Worm (Caenorhabditis elegans) whole organism, L2 larva: ENCODE data around the gene cec-3.

Source experiments
- F13H6.1 ChIP-seq: sonication (generic microtip); optimal IDR thresholded peaks from 2 replicates; lab custom pipeline; 2016; ENCODE audit warnings: missing genetic modification characterization, missing compliant biosample characterization
- Y55F3AM.14 ChIP-seq: fragments of 200-800 bp; sonication (Bioruptor generic); optimal IDR thresholded peaks from 2 replicates; lab custom pipeline; 2018; ENCODE audit warnings: mild to moderate bottlenecking, missing genetic modification characterization, missing compliant biosample characterization
- ZK546.5 ChIP-seq: sonication (generic microtip); optimal IDR thresholded peaks from 2 replicates; lab custom pipeline; 2017; ENCODE audit warnings: missing biosample characterization, missing genetic modification characterization
- alr-1 ChIP-seq: fragments of 150-350 bp; optimal IDR thresholded peaks from 2 replicates; lab custom pipeline; 2014; ENCODE audit warnings: missing biosample characterization, missing genetic modification characterization
- aly-2 ChIP-seq: fragments of 150-350 bp; optimal IDR thresholded peaks from 2 replicates; lab custom pipeline; 2014; ENCODE audit warnings: missing biosample characterization, missing genetic modification characterization
- blmp-1 ChIP-seq: sonication (generic microtip); optimal IDR thresholded peaks from 2 replicates; lab custom pipeline; 2017; ENCODE audit warnings: missing genetic modification characterization, mild to moderate bottlenecking, missing compliant biosample characterization, antibody characterized with exemption, moderate library complexity; ENCODE audit not compliant: insufficient read depth
- ceh-16 ChIP-seq: fragments of 150-350 bp; optimal IDR thresholded peaks from 2 replicates; lab custom pipeline; 2014; ENCODE audit warnings: missing biosample characterization, missing genetic modification characterization
- ceh-82 ChIP-seq: fragments of 150-350 bp; optimal IDR thresholded peaks from 2 replicates; lab custom pipeline; 2014; ENCODE audit warnings: missing biosample characterization, missing genetic modification characterization
- crh-2 ChIP-seq: sonication (generic microtip); optimal IDR thresholded peaks from 2 replicates; lab custom pipeline; 2017; ENCODE audit warnings: missing biosample characterization, missing genetic modification characterization
- dmd-4 ChIP-seq: sonication (generic microtip); optimal IDR thresholded peaks from 2 replicates; lab custom pipeline; 2017; ENCODE audit warnings: missing biosample characterization, missing genetic modification characterization
- elt-1 ChIP-seq: fragments of 150-350 bp; optimal IDR thresholded peaks from 2 replicates; lab custom pipeline; 2014; ENCODE audit warnings: missing biosample characterization, missing genetic modification characterization
- fos-1 ChIP-seq: fragments of 150-350 bp; optimal IDR thresholded peaks from 2 replicates; lab custom pipeline; 2014; ENCODE audit warnings: missing biosample characterization, missing genetic modification characterization
- lin-11 ChIP-seq: fragments of 150-350 bp; sonication (generic microtip); optimal IDR thresholded peaks from 2 replicates; lab custom pipeline; 2014; ENCODE audit warnings: missing biosample characterization, missing genetic modification characterization, inconsistent platforms, mixed read lengths
- lin-39 ChIP-seq: fragments of 150-350 bp; optimal IDR thresholded peaks from 2 replicates; lab custom pipeline; 2014; ENCODE audit warnings: missing biosample characterization, missing genetic modification reagents, missing genetic modification characterization
- lsy-2 ChIP-seq, 2 experiments: fragments of 150-350 bp in 1 of 2; sonication (generic microtip) in 1 of 2; optimal IDR thresholded peaks; 2 replicates each; lab custom pipeline; 2014 to 2017; ENCODE audit warnings: missing biosample characterization in 2 of 2, missing genetic modification characterization in 2 of 2
- mab-5 ChIP-seq: fragments of 150-350 bp; optimal IDR thresholded peaks from 2 replicates; lab custom pipeline; 2014; ENCODE audit warnings: missing biosample characterization, missing genetic modification characterization
- mbf-1 ChIP-seq: sonication (generic microtip); optimal IDR thresholded peaks from 2 replicates; lab custom pipeline; 2017; ENCODE audit warnings: missing biosample characterization, missing genetic modification characterization
- mdl-1 ChIP-seq, 2 experiments: fragments of 150-350 bp in 1 of 2; sonication (generic microtip) in 1 of 2; optimal IDR thresholded peaks; 2 replicates each; lab custom pipeline; 2017; ENCODE audit warnings: missing biosample characterization in 2 of 2, missing genetic modification characterization in 2 of 2
- nhr-11 ChIP-seq: fragments of 150-350 bp; optimal IDR thresholded peaks from 2 replicates; lab custom pipeline; 2014; ENCODE audit warnings: missing biosample characterization, missing genetic modification characterization
- nhr-12 ChIP-seq: fragments of 150-350 bp; optimal IDR thresholded peaks from 2 replicates; lab custom pipeline; 2014; ENCODE audit warnings: missing biosample characterization, missing genetic modification characterization
- nhr-129 ChIP-seq: fragments of 150-350 bp; optimal IDR thresholded peaks from 2 replicates; lab custom pipeline; 2014; ENCODE audit warnings: missing biosample characterization, missing genetic modification characterization
- nhr-23 ChIP-seq: fragments of 150-350 bp; optimal IDR thresholded peaks from 2 replicates; lab custom pipeline; 2014; ENCODE audit warnings: missing biosample characterization, missing genetic modification reagents, missing genetic modification characterization
- nhr-237 ChIP-seq: fragments of 150-350 bp; optimal IDR thresholded peaks from 2 replicates; lab custom pipeline; 2014; ENCODE audit warnings: missing biosample characterization, missing genetic modification characterization
- nhr-25 ChIP-seq: fragments of 150-350 bp; sonication (generic microtip); optimal IDR thresholded peaks from 3 replicates; lab custom pipeline; 2014; ENCODE audit warnings: missing biosample characterization, missing genetic modification characterization
- nhr-6 ChIP-seq: fragments of 150-350 bp; optimal IDR thresholded peaks from 2 replicates; lab custom pipeline; 2014; ENCODE audit warnings: missing biosample characterization, missing genetic modification characterization
- peb-1 ChIP-seq: fragments of 150-350 bp; optimal IDR thresholded peaks from 2 replicates; lab custom pipeline; 2014; ENCODE audit warnings: missing biosample characterization, missing genetic modification characterization
- sem-4 ChIP-seq: fragments of 150-350 bp; optimal IDR thresholded peaks from 2 replicates; lab custom pipeline; 2014; ENCODE audit warnings: missing biosample characterization, missing genetic modification reagents, missing genetic modification characterization
- sma-3 ChIP-seq: sonication (generic microtip); optimal IDR thresholded peaks from 2 replicates; lab custom pipeline; 2016; ENCODE audit warnings: missing genetic modification reagents, missing genetic modification characterization, missing compliant biosample characterization
- sma-9 ChIP-seq, 2 experiments: fragments of 150-350 bp in 1 of 2; sonication (generic microtip) in 1 of 2; optimal IDR thresholded peaks; 2 replicates each; lab custom pipeline; 2014 to 2016; ENCODE audit warnings: missing genetic modification characterization in 2 of 2, mild to moderate bottlenecking in 1 of 2, missing biosample characterization in 1 of 2, missing compliant biosample characterization in 1 of 2, missing genetic modification reagents in 1 of 2, moderate library complexity in 1 of 2
- snpc-4 ChIP-seq: fragments of 150-350 bp; optimal IDR thresholded peaks from 2 replicates; lab custom pipeline; 2014; ENCODE audit warnings: missing biosample characterization, missing genetic modification characterization
- unc-39 ChIP-seq: fragments of 150-350 bp; optimal IDR thresholded peaks from 2 replicates; lab custom pipeline; 2014; ENCODE audit warnings: missing biosample characterization, missing genetic modification characterization
- unc-55 ChIP-seq: fragments of 150-350 bp; sonication (generic microtip); optimal IDR thresholded peaks from 3 replicates; lab custom pipeline; 2014; ENCODE audit warnings: missing biosample characterization, missing genetic modification reagents, missing genetic modification characterization
- unc-62 ChIP-seq: fragments of 150-350 bp; optimal IDR thresholded peaks from 2 replicates; lab custom pipeline; 2014; ENCODE audit warnings: missing biosample characterization, missing genetic modification reagents, missing genetic modification characterization
- ztf-1 ChIP-seq: fragments of 200-800 bp; sonication (Bioruptor generic); conservative IDR thresholded peaks from 2 replicates; pipeline ENCODE4 v1.3.6; 2022; ENCODE audit warnings: missing genetic modification characterization, missing compliant biosample characterization
- ztf-11 ChIP-seq: sonication (generic microtip); optimal IDR thresholded peaks from 2 replicates; lab custom pipeline; 2017; ENCODE audit warnings: missing biosample characterization, missing genetic modification characterization
- ztf-4 ChIP-seq: fragments of 150-350 bp; optimal IDR thresholded peaks from 2 replicates; lab custom pipeline; 2014; ENCODE audit warnings: missing biosample characterization, missing genetic modification characterization

cec-3 gene

ce11 chrII:7836613-7837226, 20.7 kb downstream of the cec-3 start:
- TF ChIP-seq ztf-4, result peak; percentile 30
- TF ChIP-seq mab-5 (tag; lab: Kevin White, UChicago), result peak; percentile 44
- no peak for TF ChIP-seq nhr-11 (tag; lab: Kevin White, UChicago)
- peak; percentile 65 for TF ChIP-seq nhr-129
- peak; percentile 58 for TF ChIP-seq sem-4
- peak; percentile 92 for TF ChIP-seq F13H6.1 (tag; lab: Kevin White, UChicago)
- TF ChIP-seq nhr-25 (tag; lab: Kevin White, UChicago), result no peak
- TF ChIP-seq lsy-2 (tag; optimal IDR thresholded peaks at IDR 0.05; lab: Kevin White, UChicago), result peak in 1 of 2 experiments; percentile 44
- TF ChIP-seq nhr-6, result peak; percentile 36
- TF ChIP-seq lin-39 (tag; lab: Kevin White, UChicago), result peak; percentile 39
- peak; percentile 81 for TF ChIP-seq sma-9 (GFP tag; optimal IDR thresholded peaks at IDR 0.05; lab: Kevin White, UChicago)
- no peak for TF ChIP-seq sma-9 (tag; optimal IDR thresholded peaks at IDR 0.05; lab: Kevin White, UChicago)
- TF ChIP-seq, all 48 proteins: peak for 9

DNA sequence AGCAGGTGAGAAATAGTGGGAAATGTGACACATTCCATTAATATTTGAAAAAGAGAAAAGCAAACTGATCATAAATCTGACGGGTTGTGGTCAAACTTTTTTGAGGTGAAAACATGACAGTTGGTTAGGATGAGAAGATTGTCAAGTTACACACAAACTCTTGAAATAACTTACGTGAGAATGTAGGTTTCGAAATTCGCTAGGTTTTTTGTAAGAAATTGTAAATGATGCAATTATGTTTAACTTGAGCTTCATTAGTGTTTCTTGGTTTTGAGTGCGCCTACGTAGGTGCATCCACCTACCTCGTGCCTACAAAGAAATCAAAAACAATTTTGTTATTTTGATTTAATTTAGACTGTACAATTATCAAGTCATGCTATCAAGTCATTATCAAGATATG, 22.1 kb downstream of the cec-3 start, which contains the start of gene cex-2:
cex-2 (minus strand) TSS at position 101 of the 400 bp plus-strand sequence.
- no peak for TF ChIP-seq fos-1
- TF ChIP-seq nhr-11 (tag; lab: Kevin White, UChicago), result no peak
- TF ChIP-seq mdl-1 (tag; optimal IDR thresholded peaks at IDR 0.05; lab: Kevin White, UChicago), result no peak
- TF ChIP-seq sma-3 (GFP tag; lab: Kevin White, UChicago), result no peak
- no peak for TF ChIP-seq ztf-4
- TF ChIP-seq nhr-129, result no peak
- TF ChIP-seq lsy-2 (tag; optimal IDR thresholded peaks at IDR 0.05; lab: Kevin White, UChicago), result no peak
- TF ChIP-seq snpc-4, result no peak
- no peak for TF ChIP-seq nhr-6
- TF ChIP-seq ZK546.5, result no peak
- no peak for TF ChIP-seq mbf-1 (tag; lab: Kevin White, UChicago)
- no peak for TF ChIP-seq lin-11
- TF ChIP-seq aly-2, result no peak
- no peak for TF ChIP-seq F13H6.1 (tag; lab: Kevin White, UChicago)
- TF ChIP-seq mab-5 (tag; lab: Kevin White, UChicago), result no peak

ce11 chrII:7832054-7832453, 25.3 kb downstream of the cec-3 start, which contains the start of gene T09A5.14:
TSS of gene T09A5.14 (plus strand) at chrII:7832354.
- TF ChIP-seq ceh-16 (tag; lab: Kevin White, UChicago) (no peak), mbf-1 (tag; lab: Kevin White, UChicago) (no peak), lsy-2 (tag; optimal IDR thresholded peaks at IDR 0.05; lab: Kevin White, UChicago) (no peak), unc-55 (GFP tag; lab: Kevin White, UChicago) (no peak), lin-11 (no peak), Y55F3AM.14 (GFP tag; lab: Kevin White, UChicago) (no peak), snpc-4 (no peak), unc-39 (no peak), fos-1 (no peak), peb-1 (tag; lab: Kevin White, UChicago) (no peak), ztf-1 (GFP tag; lab: Robert Waterston, UW) (no peak), aly-2 (no peak), nhr-129 (no peak), unc-62 (no peak), F13H6.1 (tag; lab: Kevin White, UChicago) (no peak), crh-2 (no peak), mdl-1 (tag; optimal IDR thresholded peaks at IDR 0.05; lab: Kevin White, UChicago) (no peak), nhr-23 (no peak), ZK546.5 (no peak), elt-1 (tag; lab: Kevin White, UChicago) (no peak)

- TF ChIP-seq Y55F3AM.14 (GFP tag; lab: Kevin White, UChicago) (no peak), dmd-4 (tag; lab: Kevin White, UChicago) (no peak), ZK546.5 (no peak), ztf-11 (tag; lab: Kevin White, UChicago) (no peak), nhr-12 (no peak), lin-11 (no peak), ztf-1 (GFP tag; lab: Robert Waterston, UW) (no peak)
- TF ChIP-seq, all 48 proteins: peak for 0
Measured at ce11 chrII:7829616-7830015, 27.8 kb downstream of the cec-3 start.

ce11 chrII:7827883-7828282, 29.5 kb downstream of the cec-3 start:
- TF ChIP-seq lin-39 (tag; lab: Kevin White, UChicago), result no peak
- TF ChIP-seq lin-11, result no peak
- TF ChIP-seq sem-4, result no peak
- TF ChIP-seq ceh-82 (tag; lab: Kevin White, UChicago), result no peak
- TF ChIP-seq blmp-1 (tag; lab: Kevin White, UChicago), result no peak
- TF ChIP-seq nhr-11 (tag; lab: Kevin White, UChicago), result no peak
- TF ChIP-seq alr-1 (tag; lab: Kevin White, UChicago), result no peak
- TF ChIP-seq Y55F3AM.14 (GFP tag; lab: Kevin White, UChicago), result no peak
- TF ChIP-seq ztf-1 (GFP tag; lab: Robert Waterston, UW), result no peak
- TF ChIP-seq nhr-6, result no peak
- TF ChIP-seq mab-5 (tag; lab: Kevin White, UChicago), result no peak
- TF ChIP-seq nhr-23, result no peak
- TF ChIP-seq mdl-1 (tag; optimal IDR thresholded peaks at IDR 0.05; lab: Kevin White, UChicago), result no peak
- TF ChIP-seq nhr-237, result no peak
